Worm (Caenorhabditis elegans): ENCODE measurements around the gene snx-13.
A peak's percentile ranks its signal among the peaks of the same experiment; 100 is the strongest.

The snx-13 gene

DNA sequence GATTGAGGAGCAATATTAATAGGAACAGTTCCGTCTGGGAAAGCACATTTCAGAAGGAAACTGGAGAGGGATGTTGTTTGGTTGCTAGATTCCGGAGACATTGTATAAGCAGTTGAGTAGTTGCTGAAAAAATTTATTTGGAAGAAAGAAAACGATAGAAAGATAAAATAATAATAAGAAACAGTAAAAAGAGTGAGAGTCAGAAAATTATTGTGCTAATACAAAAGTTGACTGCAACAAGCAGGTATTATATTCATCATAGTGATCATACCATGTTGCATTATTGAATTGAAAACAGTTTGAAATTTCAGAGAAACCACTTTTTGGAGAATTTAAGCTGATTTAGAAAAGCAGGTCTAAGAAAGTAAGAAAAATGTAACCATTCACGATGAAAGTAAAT lies 47.7 kb downstream of the snx-13 start, which contains the start of gene Y116A8C.19:
TSS of gene Y116A8C.19 (minus strand) at position 101 of the 400 bp plus-strand sequence.
- TF ChIP-seq hif-1 (tag; optimal IDR thresholded peaks at IDR 0.05) (no peak), unc-62 (GFP tag; optimal IDR thresholded peaks at IDR 0.05 in 1 of 2) (peak in 1 of 2 experiments; percentile 62), unc-62 (tag; optimal IDR thresholded peaks at IDR 0.05) (no peak)

ce11 chrIV:17030494-17030893 lies 56.7 kb downstream of the snx-13 start, which contains the start of gene nhr-229:
Gene nhr-229, minus strand, starts transcription at chrIV:17030594.
- TF ChIP-seq nhr-77 (tag; optimal IDR thresholded peaks at IDR 0.05) (no peak), mdl-1 (tag; optimal IDR thresholded peaks at IDR 0.05) (no peak), attf-4 (tag; optimal IDR thresholded peaks at IDR 0.05) (no peak), tag-97 (GFP tag; IDR thresholded peaks at IDR 0.05) (no peak), spr-1 (tag; optimal IDR thresholded peaks at IDR 0.05) (no peak), madf-9 (GFP tag; conservative IDR thresholded peaks at IDR 0.05) (no peak), fkh-10 (GFP tag; optimal IDR thresholded peaks at IDR 0.05) (no peak), ztf-11 (tag; optimal IDR thresholded peaks at IDR 0.05) (no peak), zfp-3 (GFP tag; conservative IDR thresholded peaks at IDR 0.05) (no peak), nhr-41 (GFP tag; IDR thresholded peaks at IDR 0.05) (no peak), nhr-10 (tag; optimal IDR thresholded peaks at IDR 0.05) (no peak), jun-1 (tag; optimal IDR thresholded peaks at IDR 0.05) (no peak), hif-1 (tag; optimal IDR thresholded peaks at IDR 0.05) (no peak), Y48G9A.11 (GFP tag; IDR thresholded peaks at IDR 0.05) (no peak), lin-38 (GFP tag; IDR thresholded peaks at IDR 0.05) (no peak), lin-13 (GFP tag; optimal IDR thresholded peaks at IDR 0.05) (no peak), hmg-1.1 (GFP tag; IDR thresholded peaks at IDR 0.05) (no peak), hlh-11 (tag; optimal IDR thresholded peaks at IDR 0.05) (no peak)

All from whole organism, L4 larva.